Worm (Caenorhabditis elegans): ENCODE data around the gene C01B10.7.
A peak's percentile ranks its signal among the peaks of the same experiment; 100 is the strongest.

The C01B10.7 gene

ce11 chrIV:6613296-6613695 lies 25.1 kb upstream of the C01B10.7 start, which contains the start of gene drh-1 (continued):
- TF ChIP-seq nhr-120 (GFP tag; IDR thresholded peaks at IDR 0.05) (no peak), unc-130 (GFP tag; optimal IDR thresholded peaks at IDR 0.05) (no peak), fkh-3 (tag; optimal IDR thresholded peaks at IDR 0.05) (no peak), ceh-100 (GFP tag; IDR thresholded peaks at IDR 0.05) (no peak), K12H6.12 (tag; optimal IDR thresholded peaks at IDR 0.05) (no peak), ztf-3 (GFP tag; optimal IDR thresholded peaks at IDR 0.05) (no peak)

ce11 chrIV:6618607-6619006 lies 19.7 kb upstream of the C01B10.7 start:
- TF ChIP-seq lin-40 (tag; optimal IDR thresholded peaks at IDR 0.05) (peak; percentile 3), let-526 (GFP tag; IDR thresholded peaks at IDR 0.05) (no peak), cebp-1 (GFP tag; IDR thresholded peaks at IDR 0.05) (peak; percentile 83), cebp-1 (tag; optimal IDR thresholded peaks at IDR 0.05) (peak; percentile 95), hmg-1.2 (GFP tag; IDR thresholded peaks at IDR 0.05) (peak; percentile 52; the same call in 1 of the 2 replicates), nhr-80 (tag; optimal IDR thresholded peaks at IDR 0.05) (peak; percentile 27), xnd-1 (tag; optimal IDR thresholded peaks at IDR 0.05) (no peak), ztf-18 (tag; optimal IDR thresholded peaks at IDR 0.05) (peak; percentile 0), attf-5 (GFP tag; optimal IDR thresholded peaks at IDR 0.05) (peak; percentile 81)

ce11 chrIV:6621252-6621651 lies 17.1 kb upstream of the C01B10.7 start, which contains the start of gene C01B10.3:
C01B10.3 (minus strand) TSS chrIV:6621352.
- no peak for TF ChIP-seq mes-4 (tag; optimal IDR thresholded peaks at IDR 0.05)
- no peak for TF ChIP-seq Y79H2A.3 (GFP tag; conservative IDR thresholded peaks at IDR 0.05)
- TF ChIP-seq ztf-3 (GFP tag; optimal IDR thresholded peaks at IDR 0.05) = no peak
- TF ChIP-seq ceh-79 (tag; optimal IDR thresholded peaks at IDR 0.05) = no peak
- TF ChIP-seq F57C9.4 (tag; optimal IDR thresholded peaks at IDR 0.05) = no peak
- no peak for TF ChIP-seq egrh-3 (GFP tag; IDR thresholded peaks at IDR 0.05)
- TF ChIP-seq unc-62 (GFP tag; optimal IDR thresholded peaks at IDR 0.05) = no peak
- no peak for TF ChIP-seq F33H1.4 (GFP tag; IDR thresholded peaks at IDR 0.05)
- TF ChIP-seq sdz-38 (tag; optimal IDR thresholded peaks at IDR 0.05) = no peak
- no peak for TF ChIP-seq cebp-1 (GFP tag; IDR thresholded peaks at IDR 0.05)
- TF ChIP-seq cebp-1 (tag; optimal IDR thresholded peaks at IDR 0.05) = no peak
- TF ChIP-seq rpc-1 (optimal IDR thresholded peaks at IDR 0.05) = no peak
- no peak for TF ChIP-seq rpc-1 (tag; optimal IDR thresholded peaks at IDR 0.05)
- TF ChIP-seq pha-4 (tag; optimal IDR thresholded peaks at IDR 0.05) = no peak

- no peak for TF ChIP-seq egl-44 (GFP tag; IDR thresholded peaks at IDR 0.05)
- peak; percentile 4 for TF ChIP-seq somi-1 (GFP tag; optimal IDR thresholded peaks at IDR 0.05)
- peak; percentile 70 for TF ChIP-seq cebp-1 (GFP tag; IDR thresholded peaks at IDR 0.05)
- TF ChIP-seq cebp-1 (tag; optimal IDR thresholded peaks at IDR 0.05) = peak; percentile 89
These were observed 16.2 kb upstream of the C01B10.7 start for ce11 chrIV:6622142-6622541.

- TF ChIP-seq mxl-1 (tag; optimal IDR thresholded peaks at IDR 0.05) (no peak), mes-4 (tag; optimal IDR thresholded peaks at IDR 0.05) (no peak), nfyb-1 (GFP tag; IDR thresholded peaks at IDR 0.05) (no peak), nhr-80 (tag; optimal IDR thresholded peaks at IDR 0.05) (no peak), nhr-27 (tag; optimal IDR thresholded peaks at IDR 0.05) (no peak)
These were observed 15.0 kb upstream of the C01B10.7 start, which contains the start of gene C01B10.44 for ce11 chrIV:6623390-6623789. C01B10.44 (plus strand) TSS chrIV:6623690.

ce11 chrIV:6627798-6628197 lies 10.6 kb upstream of the C01B10.7 start, which contains the start of gene cest-5.2:
cest-5.2 (minus strand) TSS chrIV:6627925.
- TF ChIP-seq xnd-1 (tag; optimal IDR thresholded peaks at IDR 0.05) (no peak), tbx-9 (tag; optimal IDR thresholded peaks at IDR 0.05; ENCODE audit: borderline replicate concordance) (no peak), nhr-80 (tag; optimal IDR thresholded peaks at IDR 0.05) (peak; percentile 19), gei-17 (GFP tag; optimal IDR thresholded peaks at IDR 0.05) (no peak)
